Worm (Caenorhabditis elegans) whole organism, late embryonic: ENCODE data around the gene F01D5.8.

Experiments used
- F13H6.1 ChIP-seq: sonication (generic microtip); optimal IDR thresholded peaks from 2 replicates; lab custom pipeline; 2016; ENCODE audit warnings: missing genetic modification characterization, missing compliant biosample characterization
- K02D7.2 ChIP-seq: sonication (generic microtip); optimal IDR thresholded peaks from 2 replicates; lab custom pipeline; 2017; ENCODE audit warnings: mild to moderate bottlenecking, missing genetic modification characterization, missing compliant biosample characterization
- Y22D7AL.16 ChIP-seq: sonication (generic microtip); optimal IDR thresholded peaks from 2 replicates; lab custom pipeline; 2016; ENCODE audit warnings: missing genetic modification characterization, missing compliant biosample characterization
- ama-1 ChIP-seq: fragments of 150-350 bp; optimal IDR thresholded peaks from 2 replicates; lab custom pipeline; 2014
- ceh-14 ChIP-seq: sonication (generic microtip); optimal IDR thresholded peaks from 2 replicates; lab custom pipeline; 2016; ENCODE audit warnings: missing genotype, missing genetic modification characterization, missing compliant biosample characterization
- ceh-19 ChIP-seq: fragments of 200-800 bp; sonication (Bioruptor generic); optimal IDR thresholded peaks from 2 replicates; lab custom pipeline; 2018; ENCODE audit warnings: mild to moderate bottlenecking, missing genetic modification characterization, missing compliant biosample characterization
- ceh-22 ChIP-seq: sonication (generic microtip); optimal IDR thresholded peaks from 2 replicates; lab custom pipeline; 2017; ENCODE audit warnings: missing biosample characterization, missing genetic modification characterization
- ceh-24 ChIP-seq: sonication (generic microtip); optimal IDR thresholded peaks from 2 replicates; lab custom pipeline; 2016; ENCODE audit warnings: mild to moderate bottlenecking, missing genetic modification characterization, missing compliant biosample characterization
- che-1 ChIP-seq: sonication (generic microtip); optimal IDR thresholded peaks from 2 replicates; lab custom pipeline; 2016; ENCODE audit warnings: mild to moderate bottlenecking, missing genetic modification characterization, missing compliant biosample characterization
- dve-1 ChIP-seq: sonication (generic microtip); optimal IDR thresholded peaks from 2 replicates; lab custom pipeline; 2017; ENCODE audit warnings: antibody characterized with exemption, mild to moderate bottlenecking, missing genetic modification characterization, missing compliant biosample characterization
- elt-2 ChIP-seq: sonication (generic microtip); optimal IDR thresholded peaks from 2 replicates; lab custom pipeline; 2016; ENCODE audit warnings: missing genetic modification reagents, missing genetic modification characterization, missing compliant biosample characterization
- ets-4 ChIP-seq: sonication (generic microtip); optimal IDR thresholded peaks from 2 replicates; lab custom pipeline; 2016; ENCODE audit warnings: missing genetic modification characterization, missing compliant biosample characterization
- fkh-6 ChIP-seq: sonication (generic microtip); optimal IDR thresholded peaks from 2 replicates; lab custom pipeline; 2016; ENCODE audit warnings: missing genetic modification characterization, missing compliant biosample characterization
- gmeb-2 ChIP-seq: sonication (generic microtip); optimal IDR thresholded peaks from 2 replicates; lab custom pipeline; 2016; ENCODE audit warnings: missing genetic modification characterization, inconsistent platforms, missing compliant biosample characterization
- hlh-15 ChIP-seq: sonication (generic microtip); optimal IDR thresholded peaks from 2 replicates; lab custom pipeline; 2016; ENCODE audit warnings: missing genetic modification characterization, missing compliant biosample characterization
- hlh-30 ChIP-seq: sonication (generic microtip); optimal IDR thresholded peaks from 2 replicates; lab custom pipeline; 2017; ENCODE audit warnings: antibody characterized with exemption, missing genetic modification characterization, missing compliant biosample characterization; ENCODE audit not compliant: insufficient read depth
- hlh-6 ChIP-seq: sonication (generic microtip); optimal IDR thresholded peaks from 2 replicates; lab custom pipeline; 2016; ENCODE audit warnings: missing genotype, missing genetic modification characterization, missing compliant biosample characterization
- hlh-8 ChIP-seq: sonication (generic microtip); optimal IDR thresholded peaks from 2 replicates; lab custom pipeline; 2016; ENCODE audit warnings: missing genotype, missing genetic modification characterization, missing compliant biosample characterization
- madf-2 ChIP-seq: sonication (generic microtip); optimal IDR thresholded peaks from 2 replicates; lab custom pipeline; 2017; ENCODE audit warnings: missing genetic modification characterization, missing compliant biosample characterization
- nfya-1 ChIP-seq: sonication (generic microtip); optimal IDR thresholded peaks from 2 replicates; lab custom pipeline; 2017; ENCODE audit warnings: missing genetic modification characterization, mild to moderate bottlenecking, missing compliant biosample characterization, antibody characterized with exemption, moderate library complexity
- nhr-232 ChIP-seq: sonication (generic microtip); optimal IDR thresholded peaks from 2 replicates; lab custom pipeline; 2016; ENCODE audit warnings: missing genetic modification characterization, missing compliant biosample characterization
- odd-2 ChIP-seq: sonication (generic microtip); optimal IDR thresholded peaks from 2 replicates; lab custom pipeline; 2017; ENCODE audit warnings: antibody characterized with exemption, mild to moderate bottlenecking, missing genetic modification characterization, missing compliant biosample characterization
- pat-9 ChIP-seq: fragments of 200-800 bp; sonication (Bioruptor generic); optimal IDR thresholded peaks from 2 replicates; lab custom pipeline; 2018; ENCODE audit warnings: mild to moderate bottlenecking, missing genetic modification characterization, moderate library complexity, missing compliant biosample characterization
- pax-1 ChIP-seq: fragments of 150-350 bp; optimal IDR thresholded peaks from 2 replicates; lab custom pipeline; 2014; ENCODE audit warnings: missing biosample characterization, missing genetic modification characterization
- pha-4 ChIP-seq: fragments of 150-350 bp; optimal IDR thresholded peaks from 2 replicates; lab custom pipeline; 2018; ENCODE audit warnings: missing biosample characterization, missing genetic modification reagents, missing genetic modification characterization
- rnt-1 ChIP-seq: sonication (generic microtip); optimal IDR thresholded peaks from 2 replicates; lab custom pipeline; 2016; ENCODE audit warnings: missing genetic modification characterization, missing compliant biosample characterization
- sox-2 ChIP-seq: fragments of 200-800 bp; sonication (Bioruptor generic); IDR thresholded peaks from 2 replicates; pipeline ENCODE4 v1.3.6; 2022; ENCODE audit warnings: missing genetic modification reagents, missing genetic modification characterization, missing compliant biosample characterization
- sox-4 ChIP-seq: sonication (generic microtip); optimal IDR thresholded peaks from 2 replicates; lab custom pipeline; 2017; ENCODE audit warnings: mild to moderate bottlenecking, missing genetic modification characterization, inconsistent platforms, missing compliant biosample characterization
- syd-9 ChIP-seq: sonication (generic microtip); optimal IDR thresholded peaks from 2 replicates; lab custom pipeline; 2016; ENCODE audit warnings: mild to moderate bottlenecking, missing genetic modification characterization, moderate library complexity, missing compliant biosample characterization
- tbx-2 ChIP-seq: sonication (generic microtip); optimal IDR thresholded peaks from 2 replicates; lab custom pipeline; 2016; ENCODE audit warnings: missing genetic modification characterization, missing compliant biosample characterization
- tbx-7 ChIP-seq: sonication (generic microtip); optimal IDR thresholded peaks from 2 replicates; lab custom pipeline; 2016; ENCODE audit warnings: missing genotype, missing genetic modification characterization, missing compliant biosample characterization
- ttx-3 ChIP-seq: sonication (generic microtip); optimal IDR thresholded peaks from 2 replicates; lab custom pipeline; 2016; ENCODE audit warnings: missing genetic modification reagents, missing genetic modification characterization, missing compliant biosample characterization
- unc-55 ChIP-seq: sonication (generic microtip); optimal IDR thresholded peaks from 2 replicates; lab custom pipeline; 2017; ENCODE audit warnings: missing biosample characterization, missing genetic modification reagents, missing genetic modification characterization
- unc-86 ChIP-seq: sonication (generic microtip); optimal IDR thresholded peaks from 2 replicates; lab custom pipeline; 2016; ENCODE audit warnings: missing genetic modification characterization, missing compliant biosample characterization
- ztf-16 ChIP-seq: sonication (generic microtip); optimal IDR thresholded peaks from 2 replicates; lab custom pipeline; 2017; ENCODE audit warnings: missing genetic modification characterization, missing compliant biosample characterization

Gene F01D5.8

ce11 chrII:14010656-14011376, at the start of gene F01D5.8:
TSS of gene F01D5.8 (plus strand) at chrII:14010706.
- TF ChIP-seq pax-1 (tag; lab: Kevin White, UChicago), result no peak
- no peak for TF ChIP-seq fkh-6
- TF ChIP-seq ets-4 (tag; lab: Kevin White, UChicago), result no peak
- no peak for TF ChIP-seq che-1 (tag; lab: Kevin White, UChicago)
- no peak for TF ChIP-seq ceh-19 (GFP tag; lab: Kevin White, UChicago)
- TF ChIP-seq ama-1 (lab: Kevin White, UChicago), result no peak
- no peak for TF ChIP-seq ztf-16 (tag; lab: Kevin White, UChicago)
- TF ChIP-seq nfya-1 (tag; lab: Kevin White, UChicago), result no peak
- no peak for TF ChIP-seq gmeb-2 (tag; lab: Kevin White, UChicago)
- no peak for TF ChIP-seq sox-2 (GFP tag; lab: Robert Waterston, UW)

DNA sequence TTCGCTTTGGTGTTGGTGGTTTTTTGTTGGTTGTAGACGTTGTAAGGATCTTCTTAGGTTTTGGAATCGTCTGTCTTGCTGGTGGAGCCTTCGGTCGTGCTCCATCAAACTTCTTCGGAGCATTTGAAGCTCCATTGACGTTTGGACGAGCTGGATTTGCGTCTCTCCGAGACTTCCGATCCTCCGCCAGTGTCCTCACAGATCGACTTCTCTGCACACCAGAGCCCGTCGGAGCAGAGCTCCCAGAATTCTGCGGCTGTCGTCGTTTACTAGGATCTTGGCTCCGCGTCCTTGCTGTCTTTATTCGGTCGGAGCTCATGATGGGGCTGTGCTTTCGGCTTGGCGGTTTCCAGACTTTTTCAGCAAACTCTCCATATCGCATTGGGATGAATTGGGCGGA, 48.9 kb upstream of the F01D5.8 start:
- TF ChIP-seq unc-55 (GFP tag; lab: Kevin White, UChicago) (no peak), hlh-30 (no peak), odd-2 (tag; lab: Kevin White, UChicago) (no peak), madf-2 (tag; lab: Kevin White, UChicago) (no peak), unc-86 (tag; lab: Kevin White, UChicago) (no peak), ceh-24 (no peak), Y22D7AL.16 (tag; lab: Kevin White, UChicago) (no peak)

DNA sequence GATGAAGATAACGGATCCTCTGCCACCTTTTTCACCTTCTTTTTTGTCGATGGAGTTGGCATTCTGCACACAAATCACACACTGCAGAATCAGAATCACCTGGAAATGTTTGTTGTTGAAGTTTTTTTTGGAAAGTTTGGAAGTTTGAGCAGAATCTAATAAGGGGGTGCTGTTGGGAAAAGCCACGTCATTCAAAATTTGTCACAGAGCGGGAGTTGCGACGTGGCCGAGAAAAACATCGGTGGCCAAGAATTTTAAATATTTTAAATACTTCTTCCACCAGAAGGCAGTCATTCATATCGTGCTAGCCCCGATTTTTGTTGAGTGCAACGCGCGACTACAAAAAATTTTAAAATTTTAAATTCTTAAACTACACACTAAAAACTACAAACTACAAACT, 48.2 kb upstream of the F01D5.8 start, which contains the start of gene rpi-1:
Gene rpi-1 (minus strand): TSS at position 101 of the 400 bp plus-strand sequence.
- TF ChIP-seq nhr-232 (no peak), hlh-6 (tag; lab: Kevin White, UChicago) (no peak), K02D7.2 (no peak), rnt-1 (tag; lab: Kevin White, UChicago) (no peak), nfya-1 (tag; lab: Kevin White, UChicago) (no peak), pha-4 (tag; lab: Kevin White, UChicago) (no peak), elt-2 (tag; lab: Kevin White, UChicago) (no peak)

ce11 chrII:13964325-13964724, 46.2 kb upstream of the F01D5.8 start:
- TF ChIP-seq ceh-14 (tag; lab: Kevin White, UChicago) (peak; percentile 17), hlh-8 (tag; lab: Kevin White, UChicago) (no peak)

DNA sequence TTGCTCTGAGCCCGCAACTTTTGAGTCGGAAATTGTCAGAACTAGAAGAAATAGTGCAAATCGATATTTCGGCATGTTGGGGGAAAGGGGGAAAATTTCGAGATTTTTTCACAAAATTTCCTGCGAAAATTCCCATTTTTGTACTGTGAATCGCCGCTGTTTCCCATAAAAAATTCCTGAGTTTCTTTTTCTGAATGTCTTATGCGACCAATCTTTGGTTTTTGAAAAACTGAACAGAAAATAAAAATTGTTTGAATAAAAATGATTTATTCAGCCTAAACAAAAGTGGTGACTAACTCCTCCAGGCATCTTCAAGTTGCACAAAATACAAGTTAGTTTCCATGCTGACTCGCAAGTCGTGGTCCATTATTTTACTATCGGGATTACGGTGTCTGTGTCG, 44.3 kb upstream of the F01D5.8 start, which contains the start of gene W07G1.7:
Gene W07G1.7 (minus strand): TSS at position 101 of the 400 bp plus-strand sequence.
- no peak for TF ChIP-seq ceh-19 (GFP tag; lab: Kevin White, UChicago)
- TF ChIP-seq pat-9 (tag; lab: Kevin White, UChicago), result no peak
- TF ChIP-seq K02D7.2, result no peak
- no peak for TF ChIP-seq F13H6.1 (tag; lab: Kevin White, UChicago)
- no peak for TF ChIP-seq odd-2 (tag; lab: Kevin White, UChicago)
- no peak for TF ChIP-seq syd-9 (tag; lab: Kevin White, UChicago)
- no peak for TF ChIP-seq sox-4
- no peak for TF ChIP-seq dve-1
- no peak for TF ChIP-seq pha-4 (tag; lab: Kevin White, UChicago)
- no peak for TF ChIP-seq ceh-22 (tag; lab: Kevin White, UChicago)
- no peak for TF ChIP-seq ceh-24
- no peak for TF ChIP-seq hlh-15 (tag; lab: Kevin White, UChicago)
- TF ChIP-seq ttx-3 (tag; lab: Kevin White, UChicago), result no peak
- no peak for TF ChIP-seq tbx-2 (tag; lab: Kevin White, UChicago)
- no peak for TF ChIP-seq tbx-7
